Worm (Caenorhabditis elegans) whole organism, L4 larva: ENCODE results near the gene peli-1.

Source experiments
- F10B5.3 ChIP-seq: sonication (generic microtip); optimal IDR thresholded peaks from 2 replicates; lab custom pipeline; 2016; ENCODE audit warnings: mild to moderate bottlenecking, missing genetic modification characterization, missing compliant biosample characterization
- F37D6.2 ChIP-seq: sonication (generic microtip); optimal IDR thresholded peaks from 2 replicates; lab custom pipeline; 2016; ENCODE audit warnings: mild to moderate bottlenecking, missing genetic modification characterization, missing compliant biosample characterization
- F44E2.7 ChIP-seq: fragments of 200-800 bp; sonication (Bioruptor generic); IDR thresholded peaks from 2 replicates; pipeline ENCODE4 v2.1.2; 2022; ENCODE audit warnings: missing genetic modification characterization, missing compliant biosample characterization
- F49E8.2 ChIP-seq: sonication (generic microtip); optimal IDR thresholded peaks from 2 replicates; lab custom pipeline; 2016; ENCODE audit warnings: missing compliant biosample characterization, mild to moderate bottlenecking, missing genetic modification characterization, borderline replicate concordance
- R02D3.7 ChIP-seq: fragments of 150-350 bp; sonication (generic microtip); optimal IDR thresholded peaks from 3 replicates; lab custom pipeline; 2014; ENCODE audit warnings: missing biosample characterization, missing genetic modification characterization
- T20F7.1 ChIP-seq: fragments of 200-800 bp; sonication (Bioruptor generic); optimal IDR thresholded peaks from 2 replicates; lab custom pipeline; 2018; ENCODE audit warnings: mild to moderate bottlenecking, missing genetic modification characterization, missing compliant biosample characterization
- Y105C5A.15 ChIP-seq: fragments of 200-800 bp; sonication (Bioruptor generic); IDR thresholded peaks from 2 replicates; pipeline ENCODE4 v1.3.6; 2022; ENCODE audit warnings: missing genetic modification characterization, missing compliant biosample characterization
- ZK546.5 ChIP-seq, 2 experiments: sonication (generic microtip); optimal IDR thresholded peaks; 2 replicates each; lab custom pipeline; 2017; ENCODE audit warnings: missing biosample characterization in 2 of 2, missing genetic modification characterization in 2 of 2
- aha-1 ChIP-seq: fragments of 150-350 bp; peaks from one replicate; lab custom pipeline; 2014; ENCODE audit warnings: missing biosample characterization, missing genetic modification characterization
- ama-1 ChIP-seq: fragments of 150-350 bp; optimal IDR thresholded peaks from 2 replicates; lab custom pipeline; 2014; ENCODE audit warnings: inconsistent platforms, mixed read lengths
- arid-1 ChIP-seq: fragments of 200-800 bp; sonication (Bioruptor generic); conservative IDR thresholded peaks from 2 replicates; pipeline ENCODE4 v1.3.6; 2022; ENCODE audit warnings: missing genetic modification reagents, missing genetic modification characterization, missing compliant biosample characterization
- attf-4 ChIP-seq: sonication (generic microtip); optimal IDR thresholded peaks from 3 replicates; lab custom pipeline; 2017; ENCODE audit warnings: missing biosample characterization, missing genetic modification characterization
- ceh-20 ChIP-seq: fragments of 200-800 bp; sonication (Bioruptor generic); IDR thresholded peaks from 2 replicates; pipeline ENCODE4 v1.3.6; 2022; ENCODE audit warnings: missing genetic modification reagents, missing genetic modification characterization, missing compliant biosample characterization
- ceh-28 ChIP-seq: fragments of 150-350 bp; optimal IDR thresholded peaks from 2 replicates; lab custom pipeline; 2014; ENCODE audit warnings: missing biosample characterization, missing genetic modification reagents, missing genetic modification characterization
- ceh-62 ChIP-seq: sonication (generic microtip); optimal IDR thresholded peaks from 2 replicates; lab custom pipeline; 2017; ENCODE audit warnings: missing biosample characterization, missing genetic modification characterization
- ceh-82 ChIP-seq: sonication (generic microtip); optimal IDR thresholded peaks from 2 replicates; lab custom pipeline; 2017; ENCODE audit warnings: missing biosample characterization, missing genetic modification characterization
- daf-16 ChIP-seq, 3 experiments: sonication (generic microtip); optimal IDR thresholded peaks; 2 replicates each; lab custom pipeline; 2016 to 2017; ENCODE audit warnings: missing genetic modification characterization in 3 of 3, missing genetic modification reagents in 3 of 3, mild to moderate bottlenecking in 2 of 3, missing compliant biosample characterization in 2 of 3, missing biosample characterization in 1 of 3, moderate library complexity in 1 of 3
- dmd-6 ChIP-seq: fragments of 200-800 bp; sonication (Bioruptor generic); IDR thresholded peaks from 2 replicates; pipeline ENCODE4 v1.3.6; 2022; ENCODE audit warnings: missing genetic modification reagents, missing genetic modification characterization, missing compliant biosample characterization
- dmd-8 ChIP-seq: fragments of 200-800 bp; sonication (Bioruptor generic); IDR thresholded peaks from 2 replicates; pipeline ENCODE4 v1.3.6; 2022; ENCODE audit warnings: missing genetic modification characterization, missing compliant biosample characterization
- dmd-9 ChIP-seq: fragments of 200-800 bp; sonication (Bioruptor generic); IDR thresholded peaks from 2 replicates; pipeline ENCODE4 v1.3.6; 2022; ENCODE audit warnings: missing genetic modification reagents, missing genetic modification characterization, missing compliant biosample characterization
- duxl-1 ChIP-seq: sonication (generic microtip); optimal IDR thresholded peaks from 2 replicates; lab custom pipeline; 2016; ENCODE audit warnings: mild to moderate bottlenecking, missing genetic modification characterization, moderate library complexity, missing compliant biosample characterization; ENCODE audit not compliant: poor library complexity
- fkh-10 ChIP-seq: fragments of 150-350 bp; optimal IDR thresholded peaks from 2 replicates; lab custom pipeline; 2014; ENCODE audit warnings: missing biosample characterization, missing genetic modification reagents, missing genetic modification characterization
- gei-8 ChIP-seq: fragments of 200-800 bp; sonication (Bioruptor generic); optimal IDR thresholded peaks from 2 replicates; lab custom pipeline; 2018; ENCODE audit warnings: mild to moderate bottlenecking, missing genetic modification characterization, missing compliant biosample characterization
- hlh-11 ChIP-seq: fragments of 200-800 bp; sonication (Bioruptor generic); optimal IDR thresholded peaks from 2 replicates; lab custom pipeline; 2018; ENCODE audit warnings: mild to moderate bottlenecking, missing genetic modification characterization, missing compliant biosample characterization
- hlh-30 ChIP-seq: sonication (generic microtip); optimal IDR thresholded peaks from 2 replicates; lab custom pipeline; 2017; ENCODE audit warnings: antibody characterized with exemption, mild to moderate bottlenecking, missing genetic modification characterization, missing compliant biosample characterization; ENCODE audit not compliant: insufficient read depth
- jun-1 ChIP-seq: fragments of 150-350 bp; optimal IDR thresholded peaks from 2 replicates; lab custom pipeline; 2014; ENCODE audit warnings: missing biosample characterization, missing genetic modification reagents, missing genetic modification characterization
- lin-13 ChIP-seq: fragments of 150-350 bp; optimal IDR thresholded peaks from 2 replicates; lab custom pipeline; 2014; ENCODE audit warnings: missing biosample characterization, missing genetic modification reagents, missing genetic modification characterization
- lin-38 ChIP-seq: fragments of 200-800 bp; sonication (Bioruptor generic); IDR thresholded peaks from 2 replicates; pipeline ENCODE4 v1.3.6; 2022; ENCODE audit warnings: missing genetic modification reagents, missing genetic modification characterization, missing compliant biosample characterization
- lsy-2 ChIP-seq, 2 experiments: fragments of 150-350 bp in 1 of 2; sonication (generic microtip) in 1 of 2; optimal IDR thresholded peaks; 2 replicates each; lab custom pipeline; 2014 to 2017; ENCODE audit warnings: missing biosample characterization in 2 of 2, missing genetic modification characterization in 2 of 2
- mdl-1 ChIP-seq, 2 experiments: fragments of 150-350 bp in 1 of 2; sonication (generic microtip) in 1 of 2; optimal IDR thresholded peaks; 2 replicates each; lab custom pipeline; 2014 to 2017; ENCODE audit warnings: missing biosample characterization in 2 of 2, missing genetic modification characterization in 2 of 2
- mes-2 ChIP-seq: sonication (generic microtip); optimal IDR thresholded peaks from 2 replicates; lab custom pipeline; 2016; ENCODE audit warnings: missing genotype, mild to moderate bottlenecking, missing genetic modification characterization, missing compliant biosample characterization; ENCODE audit not compliant: poor library complexity, severe bottlenecking
- mxl-3 ChIP-seq: fragments of 200-800 bp; sonication (Bioruptor generic); optimal IDR thresholded peaks from 2 replicates; lab custom pipeline; 2018; ENCODE audit warnings: mild to moderate bottlenecking, missing genetic modification characterization, missing compliant biosample characterization
- nhr-28 ChIP-seq: fragments of 150-350 bp; optimal IDR thresholded peaks from 2 replicates; lab custom pipeline; 2014; ENCODE audit warnings: missing biosample characterization, missing genetic modification characterization
- nhr-48 ChIP-seq: sonication (generic microtip); optimal IDR thresholded peaks from 2 replicates; lab custom pipeline; 2016; ENCODE audit warnings: mild to moderate bottlenecking, missing genetic modification characterization, missing compliant biosample characterization
- nhr-6 ChIP-seq: fragments of 150-350 bp; optimal IDR thresholded peaks from 2 replicates; lab custom pipeline; 2014; ENCODE audit warnings: missing biosample characterization, missing genetic modification characterization
- nhr-76 ChIP-seq: fragments of 150-350 bp; optimal IDR thresholded peaks from 2 replicates; lab custom pipeline; 2014; ENCODE audit warnings: missing biosample characterization, missing genetic modification characterization
- rbr-2 ChIP-seq: sonication (generic microtip); optimal IDR thresholded peaks from 2 replicates; lab custom pipeline; 2016; ENCODE audit warnings: missing genotype, missing genetic modification characterization, missing compliant biosample characterization
- set-16 ChIP-seq: fragments of 200-800 bp; sonication (Bioruptor generic); IDR thresholded peaks from 2 replicates; pipeline ENCODE4 v1.3.6; 2022; ENCODE audit warnings: missing genetic modification reagents, missing genetic modification characterization, missing compliant biosample characterization
- skn-1 ChIP-seq: fragments of 150-350 bp; optimal IDR thresholded peaks from 2 replicates; lab custom pipeline; 2014; ENCODE audit warnings: missing biosample characterization, missing genetic modification characterization
- spr-1 ChIP-seq: sonication (generic microtip); optimal IDR thresholded peaks from 2 replicates; lab custom pipeline; 2016; ENCODE audit warnings: mild to moderate bottlenecking, missing genetic modification characterization, missing compliant biosample characterization
- unc-62 ChIP-seq, 3 experiments: fragments of 150-350 bp in 1 of 3; sonication (generic microtip); optimal IDR thresholded peaks in 2 of 3; peaks in 1 of 3; 1 replicate in 1 of 3; 2 replicates in 2 of 3; lab custom pipeline; 2014 to 2017; ENCODE audit warnings: missing biosample characterization in 3 of 3, missing genetic modification characterization in 3 of 3, missing genetic modification reagents in 3 of 3, missing genotype in 1 of 3
- vab-7 ChIP-seq: fragments of 200-800 bp; sonication (Bioruptor generic); IDR thresholded peaks from 2 replicates; pipeline ENCODE4 v1.3.6; 2022; ENCODE audit warnings: missing genetic modification reagents, missing genetic modification characterization, missing compliant biosample characterization
- zag-1 ChIP-seq: fragments of 150-350 bp; optimal IDR thresholded peaks from 2 replicates; lab custom pipeline; 2014; ENCODE audit warnings: missing biosample characterization, missing genetic modification characterization
- zip-11 ChIP-seq: fragments of 200-800 bp; sonication (Bioruptor generic); IDR thresholded peaks from 2 replicates; pipeline ENCODE4 v1.3.6; 2022; ENCODE audit warnings: missing genetic modification characterization, missing compliant biosample characterization
- ztf-7 ChIP-seq: fragments of 150-350 bp; optimal IDR thresholded peaks from 2 replicates; lab custom pipeline; 2014; ENCODE audit warnings: missing biosample characterization, missing genetic modification characterization

The peli-1 gene

DNA sequence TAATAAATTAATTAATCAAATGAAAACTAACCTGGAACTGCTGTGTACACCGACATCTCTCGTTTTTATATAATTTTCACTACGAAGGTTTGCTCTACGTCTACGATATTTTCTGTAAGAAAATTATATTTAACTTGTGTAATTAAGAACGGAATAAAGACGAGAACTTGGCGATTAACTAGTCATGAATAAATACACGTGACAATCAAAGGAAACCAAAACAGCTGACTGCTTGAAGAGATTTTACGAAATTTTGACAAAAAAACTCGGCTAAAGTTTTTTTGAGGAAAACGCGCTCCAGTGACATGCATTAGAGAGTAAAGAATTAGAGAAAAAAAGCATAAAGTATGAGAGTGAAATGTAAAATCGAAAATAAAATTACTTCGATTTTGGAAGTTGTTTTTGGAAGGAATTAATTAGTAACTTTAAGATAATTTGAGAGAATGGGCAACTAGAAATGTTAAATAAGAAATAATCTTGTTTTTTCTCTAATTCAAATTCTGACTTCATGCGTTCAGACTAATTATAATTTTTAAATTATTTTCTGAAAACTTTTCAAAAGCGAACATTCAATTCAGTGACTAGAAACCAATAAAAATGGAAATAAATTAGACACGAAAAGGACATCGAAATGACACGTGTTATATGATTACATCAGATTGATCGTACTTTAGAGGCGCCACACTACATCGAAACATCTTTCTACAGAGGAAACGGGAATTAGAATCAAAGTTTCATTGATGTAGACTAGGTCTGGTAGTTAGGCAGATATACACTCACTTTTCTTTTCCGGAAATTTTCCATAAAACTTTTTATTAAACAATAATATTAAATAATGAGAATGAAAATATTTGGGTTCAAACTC is 18.3 kb upstream of the peli-1 start, which contains the start of gene F25B4.7:
TSS of gene F25B4.7 (minus strand) at position 112 of the 865 bp plus-strand sequence.
- TF ChIP-seq skn-1 (tag; lab: Kevin White, UChicago) (no peak), zag-1 (tag; lab: Kevin White, UChicago) (no peak), F10B5.3 (tag; lab: Kevin White, UChicago) (no peak), nhr-76 (no peak), lin-38 (GFP tag; lab: Robert Waterston, UW) (peak; percentile 45), set-16 (no peak), duxl-1 (tag; lab: Kevin White, UChicago) (no peak), spr-1 (tag; lab: Kevin White, UChicago) (no peak), F49E8.2 (tag; lab: Kevin White, UChicago) (no peak), ceh-62 (tag; lab: Kevin White, UChicago) (no peak), fkh-10 (no peak), attf-4 (tag; lab: Kevin White, UChicago) (no peak), arid-1 (GFP tag; lab: Robert Waterston, UW) (no peak), zip-11 (GFP tag; lab: Robert Waterston, UW) (no peak), T20F7.1 (GFP tag; lab: Kevin White, UChicago) (no peak), F44E2.7 (GFP tag; lab: Robert Waterston, UW) (no peak), hlh-11 (tag; lab: Kevin White, UChicago) (peak; percentile 11), Y105C5A.15 (GFP tag; lab: Robert Waterston, UW) (no peak), mes-2 (peak; percentile 31), ama-1 (no peak), ztf-7 (tag; lab: Kevin White, UChicago) (peak; percentile 54), unc-62 (GFP tag; optimal IDR thresholded peaks at IDR 0.05 in 1 of 2; lab: Kevin White, UChicago) (peak in 1 of 2 experiments; percentile 43), unc-62 (tag; optimal IDR thresholded peaks at IDR 0.05; lab: Kevin White, UChicago) (no peak), ceh-20 (GFP tag; lab: Robert Waterston, UW) (no peak), dmd-9 (GFP tag; lab: Robert Waterston, UW) (no peak), ceh-28 (tag; lab: Kevin White, UChicago) (no peak), hlh-30 (tag; lab: Kevin White, UChicago) (peak; percentile 50), mxl-3 (GFP tag; lab: Kevin White, UChicago) (peak; percentile 44), dmd-8 (GFP tag; lab: Robert Waterston, UW) (no peak), vab-7 (GFP tag; lab: Robert Waterston, UW) (no peak), F37D6.2 (tag; lab: Kevin White, UChicago) (no peak), ZK546.5 (tag; optimal IDR thresholded peaks at IDR 0.05; lab: Kevin White, UChicago) (no peak), lsy-2 (tag; optimal IDR thresholded peaks at IDR 0.05; lab: Kevin White, UChicago) (peak in 1 of 2 experiments; percentile 13), R02D3.7 (no peak), dmd-6 (GFP tag; lab: Robert Waterston, UW) (0 out of 2 replicates have a peak, but pooled peaks have one; percentile 27), rbr-2 (tag; lab: Kevin White, UChicago) (no peak), nhr-6 (no peak), mdl-1 (tag; optimal IDR thresholded peaks at IDR 0.05; lab: Kevin White, UChicago) (peak in 1 of 2 experiments; percentile 64), ceh-82 (tag; lab: Kevin White, UChicago) (no peak), daf-16 (GFP tag; optimal IDR thresholded peaks at IDR 0.05; lab: Kevin White, UChicago) (no peak), daf-16 (tag; optimal IDR thresholded peaks at IDR 0.05; lab: Kevin White, UChicago) (peak; percentile 21), gei-8 (GFP tag; lab: Kevin White, UChicago) (no peak), lin-13 (GFP tag; lab: Kevin White, UChicago) (no peak), nhr-48 (tag; lab: Kevin White, UChicago) (no peak), nhr-28 (tag; lab: Kevin White, UChicago) (peak; percentile 55), aha-1 (tag; lab: Kevin White, UChicago) (peak; percentile 71), jun-1 (tag; lab: Kevin White, UChicago) (no peak)
